Fruit fly (Drosophila melanogaster) whole organism, embryonic: ENCODE data around the gene MED14.

Source experiments
- Atf6 ChIP-seq: fragments of 200-800 bp; sonication (Bioruptor generic); IDR thresholded peaks from 2 replicates; pipeline ENCODE4 v1.3.6; 2022; ENCODE audit warnings: missing biosample characterization, missing genetic modification characterization
- CG12219 ChIP-seq: fragments of 200-800 bp; sonication (Bioruptor generic); optimal IDR thresholded peaks from 3 replicates; lab custom pipeline; 2018; ENCODE audit warnings: missing biosample characterization, mild to moderate bottlenecking, missing genetic modification characterization
- CG13287 ChIP-seq: fragments of 200-800 bp; sonication (Bioruptor generic); IDR thresholded peaks from 2 replicates; pipeline ENCODE4 v1.3.6; 2022; ENCODE audit warnings: missing biosample characterization, missing genetic modification characterization; ENCODE audit not compliant: partially characterized antibody
- CG14014 ChIP-seq: fragments of 200-800 bp; sonication (Bioruptor generic); IDR thresholded peaks from 2 replicates; pipeline ENCODE4 v1.3.6; 2022; ENCODE audit warnings: missing biosample characterization, missing genetic modification characterization
- CG14965 ChIP-seq: fragments of 200-800 bp; sonication (Bioruptor generic); optimal IDR thresholded peaks from 2 replicates; lab custom pipeline; 2016; ENCODE audit warnings: missing biosample characterization, missing genetic modification characterization, borderline replicate concordance
- CG15479 ChIP-seq: fragments of 200-800 bp; sonication (Bioruptor generic); optimal IDR thresholded peaks from 3 replicates; lab custom pipeline; 2019; ENCODE audit warnings: missing biosample characterization, mild to moderate bottlenecking, missing genetic modification characterization, moderate library complexity
- CG16779 ChIP-seq: fragments of 200-800 bp; sonication (Bioruptor generic); IDR thresholded peaks from 2 replicates; pipeline ENCODE4 v1.3.6; 2022; ENCODE audit warnings: missing biosample characterization, missing genetic modification characterization
- CG1792 ChIP-seq: fragments of 200-800 bp; sonication (Bioruptor generic); optimal IDR thresholded peaks from 2 replicates; lab custom pipeline; 2016; ENCODE audit warnings: missing biosample characterization, missing genetic modification characterization
- CG34422 ChIP-seq: fragments of 200-800 bp; sonication (Bioruptor generic); IDR thresholded peaks from 3 replicates; pipeline ENCODE4 v1.3.6; 2022; ENCODE audit warnings: missing biosample characterization, missing genetic modification characterization
- CG4404 ChIP-seq: fragments of 200-800 bp; sonication (Bioruptor generic); IDR thresholded peaks from 2 replicates; pipeline ENCODE4 v1.3.6; 2022; ENCODE audit warnings: missing biosample characterization, missing genetic modification characterization
- CG4617 ChIP-seq: fragments of 200-800 bp; sonication (Bioruptor generic); optimal IDR thresholded peaks from 3 replicates; lab custom pipeline; 2016; ENCODE audit warnings: missing biosample characterization, missing genetic modification characterization, borderline replicate concordance
- CG4730 ChIP-seq: fragments of 200-800 bp; sonication (Bioruptor generic); IDR thresholded peaks from 2 replicates; pipeline ENCODE4 v1.3.6; 2022; ENCODE audit warnings: missing biosample characterization, missing genetic modification characterization
- CG7786 ChIP-seq: fragments of 200-800 bp; sonication (Bioruptor generic); optimal IDR thresholded peaks from 2 replicates; lab custom pipeline; 2016; ENCODE audit warnings: missing biosample characterization, missing genetic modification characterization
- CG8089 ChIP-seq: fragments of 200-800 bp; sonication (Bioruptor generic); optimal IDR thresholded peaks from 3 replicates; lab custom pipeline; 2016; ENCODE audit warnings: missing biosample characterization, missing genetic modification characterization
- CG8290 ChIP-seq, 3 experiments: fragments of 200-800 bp; sonication (Bioruptor generic); optimal IDR thresholded peaks; 2 replicates each; lab custom pipeline; 2016 to 2019; ENCODE audit warnings: missing biosample characterization in 3 of 3, missing genetic modification characterization in 3 of 3, mild to moderate bottlenecking in 2 of 3, moderate library complexity in 1 of 3
- Dbx ChIP-seq: fragments of 200-800 bp; sonication (Bioruptor generic); IDR thresholded peaks from 3 replicates; pipeline ENCODE4 v1.3.6; 2022; ENCODE audit warnings: missing biosample characterization, missing genetic modification characterization
- Dp ChIP-seq: fragments of 200-800 bp; sonication (Bioruptor generic); optimal IDR thresholded peaks from 2 replicates; lab custom pipeline; 2018; ENCODE audit warnings: missing biosample characterization, mild to moderate bottlenecking, missing genetic modification characterization, moderate library complexity
- HmgD ChIP-seq: fragments of 200-800 bp; sonication (Bioruptor generic); optimal IDR thresholded peaks from 3 replicates; lab custom pipeline; 2016; ENCODE audit warnings: missing biosample characterization, missing genetic modification characterization
- NfI ChIP-seq: fragments of 200-800 bp; sonication (Bioruptor generic); optimal IDR thresholded peaks from 3 replicates; lab custom pipeline; 2018; ENCODE audit warnings: missing biosample characterization, mild to moderate bottlenecking, missing genetic modification characterization, moderate library complexity
- PHDP ChIP-seq: fragments of 200-800 bp; sonication (Bioruptor generic); optimal IDR thresholded peaks from 3 replicates; lab custom pipeline; 2018; ENCODE audit warnings: missing biosample characterization, mild to moderate bottlenecking, missing genetic modification characterization, moderate library complexity
- Pdp1 ChIP-seq, 2 experiments: fragments of 200-800 bp; sonication (Bioruptor generic); optimal IDR thresholded peaks; 3 replicates each; lab custom pipeline; 2016; ENCODE audit warnings: missing biosample characterization in 2 of 2, missing genetic modification characterization in 2 of 2, mild to moderate bottlenecking in 1 of 2, moderate library complexity in 1 of 2
- Rx ChIP-seq: fragments of 200-800 bp; sonication (Bioruptor generic); IDR thresholded peaks from 2 replicates; pipeline ENCODE4 v1.3.6; 2022; ENCODE audit warnings: missing biosample characterization, missing genetic modification characterization
- Sox100B ChIP-seq: fragments of 200-800 bp; sonication (Bioruptor generic); optimal IDR thresholded peaks from 3 replicates; lab custom pipeline; 2018; ENCODE audit warnings: missing biosample characterization, mild to moderate bottlenecking, missing genetic modification characterization
- Sry-β ChIP-seq: fragments of 200-800 bp; sonication (Bioruptor generic); optimal IDR thresholded peaks from 2 replicates; lab custom pipeline; 2018; ENCODE audit warnings: missing biosample characterization, mild to moderate bottlenecking, missing genetic modification characterization, moderate library complexity
- abd-A ChIP-seq: fragments of 200-800 bp; sonication (Bioruptor generic); optimal IDR thresholded peaks from 3 replicates; lab custom pipeline; 2019; ENCODE audit warnings: missing biosample characterization, mild to moderate bottlenecking, missing genetic modification characterization, moderate library complexity
- ash1 ChIP-seq: fragments of 200-800 bp; sonication (Bioruptor generic); optimal IDR thresholded peaks from 2 replicates; lab custom pipeline; 2018; ENCODE audit warnings: missing biosample characterization, mild to moderate bottlenecking, missing genetic modification characterization
- ato ChIP-seq: fragments of 200-800 bp; sonication (Bioruptor generic); IDR thresholded peaks from 2 replicates; pipeline ENCODE4 v1.3.6; 2022; ENCODE audit warnings: missing biosample characterization, missing genetic modification characterization; ENCODE audit not compliant: partially characterized antibody
- bbx ChIP-seq: fragments of 200-800 bp; sonication (Bioruptor generic); IDR thresholded peaks from 2 replicates; pipeline ENCODE4 v1.3.6; 2022; ENCODE audit warnings: missing biosample characterization, missing genetic modification characterization; ENCODE audit not compliant: partially characterized antibody
- cas ChIP-seq: fragments of 200-800 bp; sonication (Bioruptor generic); IDR thresholded peaks from 2 replicates; pipeline ENCODE4 v1.3.6; 2022; ENCODE audit warnings: missing biosample characterization, missing genetic modification characterization
- chif ChIP-seq, 2 experiments: fragments of 200-800 bp; sonication (Bioruptor generic); optimal IDR thresholded peaks; 3 replicates each; lab custom pipeline; 2016; ENCODE audit warnings: missing biosample characterization in 2 of 2, missing genetic modification characterization in 2 of 2
- chm ChIP-seq: fragments of 200-800 bp; sonication (Bioruptor generic); IDR thresholded peaks from 2 replicates; pipeline ENCODE4 v1.3.6; 2022; ENCODE audit warnings: missing biosample characterization, missing genetic modification characterization
- danr ChIP-seq: fragments of 200-800 bp; sonication (Bioruptor generic); IDR thresholded peaks from 2 replicates; pipeline ENCODE4 v1.3.6; 2022; ENCODE audit warnings: missing biosample characterization, missing genetic modification characterization
- esg ChIP-seq: fragments of 200-800 bp; sonication (Bioruptor generic); conservative IDR thresholded peaks from 2 replicates; pipeline ENCODE4 v1.3.6; 2022; ENCODE audit warnings: missing biosample characterization, missing genetic modification characterization
- fd3F ChIP-seq: fragments of 200-800 bp; sonication (Bioruptor generic); optimal IDR thresholded peaks from 2 replicates; lab custom pipeline; 2018; ENCODE audit warnings: missing biosample characterization, mild to moderate bottlenecking, missing genetic modification characterization, moderate library complexity
- gfzf ChIP-seq: fragments of 200-800 bp; sonication (Bioruptor generic); optimal IDR thresholded peaks from 2 replicates; lab custom pipeline; 2016; ENCODE audit warnings: missing biosample characterization, mild to moderate bottlenecking, missing genetic modification characterization, moderate library complexity
- grn ChIP-seq: fragments of 200-800 bp; sonication (Bioruptor generic); optimal IDR thresholded peaks from 3 replicates; lab custom pipeline; 2017; ENCODE audit warnings: missing biosample characterization, missing genetic modification characterization
- gro ChIP-seq: fragments of 200-800 bp; sonication (Bioruptor generic); optimal IDR thresholded peaks from 2 replicates; lab custom pipeline; 2016; ENCODE audit warnings: missing biosample characterization, missing genetic modification characterization
- hb ChIP-seq: fragments of 200-800 bp; sonication (Bioruptor generic); IDR thresholded peaks from 3 replicates; pipeline ENCODE4 v1.3.6; 2022; ENCODE audit warnings: missing biosample characterization, missing genetic modification characterization; ENCODE audit not compliant: partially characterized antibody
- jumu ChIP-seq: fragments of 200-800 bp; sonication (Bioruptor generic); optimal IDR thresholded peaks from 3 replicates; lab custom pipeline; 2016; ENCODE audit warnings: missing biosample characterization, missing genetic modification characterization
- klu ChIP-seq: fragments of 200-800 bp; sonication (Bioruptor generic); IDR thresholded peaks from 2 replicates; pipeline ENCODE4 v1.3.6; 2022; ENCODE audit warnings: missing biosample characterization, missing genetic modification characterization
- kni ChIP-seq: fragments of 200-800 bp; sonication (Bioruptor generic); optimal IDR thresholded peaks from 3 replicates; lab custom pipeline; 2017; ENCODE audit warnings: mild to moderate bottlenecking, missing biosample characterization, missing genetic modification reagents, missing genetic modification characterization
- p53 ChIP-seq: fragments of 200-800 bp; sonication (Bioruptor generic); optimal IDR thresholded peaks from 2 replicates; lab custom pipeline; 2016; ENCODE audit warnings: missing biosample characterization, missing genetic modification characterization
- pan ChIP-seq, 4 experiments: fragments of >200 bp in 3 of 4; fragments of 200-800 bp in 1 of 4; sonication (Bioruptor generic) in 1 of 4; optimal IDR thresholded peaks in 3 of 4; IDR thresholded peaks in 1 of 4; 2 replicates each; pipeline versions ENCODE4 v1.3.6 to Lab custom; 2017 to 2022; ENCODE audit warnings: missing biosample characterization in 2 of 4, missing genetic modification characterization in 2 of 4, mixed read lengths in 1 of 4
- run ChIP-seq: fragments of 200-800 bp; sonication (Bioruptor generic); optimal IDR thresholded peaks from 3 replicates; lab custom pipeline; 2018; ENCODE audit warnings: missing biosample characterization, mild to moderate bottlenecking, missing genetic modification characterization
- shn ChIP-seq: fragments of 200-800 bp; sonication (Bioruptor generic); optimal IDR thresholded peaks from 3 replicates; lab custom pipeline; 2016; ENCODE audit warnings: missing biosample characterization, missing genetic modification characterization
- sim ChIP-seq: fragments of 200-800 bp; sonication (Bioruptor generic); IDR thresholded peaks from 2 replicates; pipeline ENCODE4 v1.3.6; 2022; ENCODE audit warnings: missing biosample characterization, missing genetic modification characterization
- sob ChIP-seq: fragments of 200-800 bp; sonication (Bioruptor generic); IDR thresholded peaks from 2 replicates; pipeline ENCODE4 v1.3.6; 2022; ENCODE audit warnings: missing biosample characterization, missing genetic modification characterization
- tll ChIP-seq, 2 experiments: fragments of 200-800 bp in 1 of 2; fragments of >200 bp in 1 of 2; sonication (Bioruptor generic) in 1 of 2; optimal IDR thresholded peaks; 2 replicates each; lab custom pipeline; 2017 to 2019; ENCODE audit warnings: missing biosample characterization in 2 of 2, missing genetic modification characterization in 2 of 2, mild to moderate bottlenecking in 1 of 2, moderate library complexity in 1 of 2
- wek ChIP-seq: fragments of 200-800 bp; sonication (Bioruptor generic); optimal IDR thresholded peaks from 3 replicates; lab custom pipeline; 2018; ENCODE audit warnings: missing biosample characterization, mild to moderate bottlenecking, missing genetic modification characterization, moderate library complexity

The MED14 gene

dm6 chr3L:552950-553349 lies 40.1 kb upstream of the MED14 start (continued):
- TF ChIP-seq NfI (GFP tag; lab: Kevin White, UChicago), result peak; percentile 72
- TF ChIP-seq gfzf (GFP tag; lab: Kevin White, UChicago), result no peak
- TF ChIP-seq CG12219, result peak; percentile 78
- no peak for TF ChIP-seq Dp
- TF ChIP-seq sob, result peak; percentile 83
- TF ChIP-seq HmgD (GFP tag; lab: Kevin White, UChicago), result peak; percentile 45
- TF ChIP-seq CG1792 (GFP tag; lab: Kevin White, UChicago), result peak; percentile 56
- no peak for TF ChIP-seq CG14965
- TF ChIP-seq CG16779 (GFP tag; lab: Robert Waterston, UW), result no peak
- peak; percentile 60 for TF ChIP-seq CG4730 (GFP tag; lab: Robert Waterston, UW)
- peak; percentile 20 for TF ChIP-seq CG4617 (GFP tag; lab: Kevin White, UChicago)
- peak; percentile 54 to 70 for TF ChIP-seq chif (GFP tag; optimal IDR thresholded peaks at IDR 0.05; lab: Kevin White, UChicago)
- peak; percentile 35 for TF ChIP-seq wek (GFP tag; lab: Kevin White, UChicago)
- peak; percentile 79 for TF ChIP-seq CG14014
- peak; percentile 32 for TF ChIP-seq p53 (GFP tag; lab: Kevin White, UChicago)
- peak; percentile 70; the same call in 1 of the 2 replicates for TF ChIP-seq chm (GFP tag; lab: Robert Waterston, UW)
- TF ChIP-seq tll (GFP tag; optimal IDR thresholded peaks at IDR 0.05; lab: Kevin White, UChicago), result no peak
- no peak for TF ChIP-seq kni (GFP tag; lab: Kevin White, UChicago)
- peak; percentile 39 for TF ChIP-seq gro
- TF ChIP-seq CG15479 (GFP tag; lab: Kevin White, UChicago), result no peak
- TF ChIP-seq ato (GFP tag; lab: Robert Waterston, UW), result no peak
- peak; percentile 72 for TF ChIP-seq Atf6 (GFP tag; lab: Robert Waterston, UW)
- TF ChIP-seq ash1 (GFP tag; lab: Kevin White, UChicago), result no peak
- no peak for TF ChIP-seq Sry-β (GFP tag; lab: Kevin White, UChicago)
- TF ChIP-seq CG7786 (GFP tag; lab: Kevin White, UChicago), result peak; percentile 52
- TF ChIP-seq Sox100B (GFP tag; lab: Kevin White, UChicago), result peak; percentile 51
- TF ChIP-seq Rx (GFP tag; lab: Robert Waterston, UW), result peak; percentile 74
- 0 out of 2 replicates have a peak, but pooled peaks have one; percentile 34 for TF ChIP-seq danr (GFP tag; lab: Robert Waterston, UW)
- peak; percentile 52 for TF ChIP-seq CG8089 (GFP tag; lab: Kevin White, UChicago)
- TF ChIP-seq CG13287, result no peak
- TF ChIP-seq pan (optimal IDR thresholded peaks at IDR 0.05; lab: Kevin White, UChicago), result no peak
- peak in 1 of 2 experiments; percentile 77 for TF ChIP-seq pan (GFP tag; optimal IDR thresholded peaks at IDR 0.05 in 1 of 2, IDR thresholded peaks at IDR 0.05 in 1 of 2)
- TF ChIP-seq CG4404 (GFP tag; lab: Robert Waterston, UW), result no peak
- TF ChIP-seq CG8290 (GFP tag; optimal IDR thresholded peaks at IDR 0.05; lab: Kevin White, UChicago), result no peak
- TF ChIP-seq CG8290 (tag; optimal IDR thresholded peaks at IDR 0.05; lab: Kevin White, UChicago), result peak in 1 of 2 experiments; percentile 96
- 0 out of 2 replicates have a peak, but pooled peaks have one; percentile 25 for TF ChIP-seq klu
- TF ChIP-seq CG34422 (GFP tag; lab: Robert Waterston, UW), result peak; percentile 74
- no peak for TF ChIP-seq bbx (GFP tag; lab: Robert Waterston, UW)
- no peak for TF ChIP-seq shn (GFP tag; lab: Kevin White, UChicago)
- TF ChIP-seq cas (GFP tag; lab: Robert Waterston, UW), result 0 out of 2 replicates have a peak, but pooled peaks have one; percentile 37
- peak; percentile 54 for TF ChIP-seq jumu (GFP tag; lab: Kevin White, UChicago)
- no peak; the same call in 1 of the 2 replicates for TF ChIP-seq sim (GFP tag; lab: Robert Waterston, UW)
- TF ChIP-seq Dbx (GFP tag; lab: Robert Waterston, UW), result peak; percentile 62
- peak; percentile 67 for TF ChIP-seq fd3F
- peak; percentile 21 for TF ChIP-seq run (tag; lab: Kevin White, UChicago)
- TF ChIP-seq grn (GFP tag; lab: Kevin White, UChicago), result no peak
- TF ChIP-seq abd-A, result peak; percentile 2
- TF ChIP-seq esg (GFP tag; lab: Robert Waterston, UW), result peak; percentile 72
- TF ChIP-seq Pdp1 (GFP tag; optimal IDR thresholded peaks at IDR 0.05; lab: Kevin White, UChicago), result peak; percentile 52 to 54
- peak; percentile 72 for TF ChIP-seq PHDP (tag; lab: Kevin White, UChicago)
- no peak for TF ChIP-seq hb (GFP tag; lab: Robert Waterston, UW)
